Fruit fly (Drosophila melanogaster) whole organism, embryonic: ENCODE measurements around the gene CG3277.

Experiments
- Atf-2 ChIP-seq: fragments of 200-800 bp; sonication (Bioruptor generic); optimal IDR thresholded peaks from 2 replicates; lab custom pipeline; 2016; ENCODE audit warnings: missing biosample characterization, missing genetic modification characterization
- Blimp-1 ChIP-seq: fragments of 200-800 bp; sonication (Bioruptor generic); optimal IDR thresholded peaks from 3 replicates; lab custom pipeline; 2018; ENCODE audit warnings: missing biosample characterization, missing genetic modification characterization, mild to moderate bottlenecking, moderate library complexity, missing genetic modification reagents
- CG10274 ChIP-seq: fragments of 200-800 bp; sonication (Bioruptor generic); optimal IDR thresholded peaks from 3 replicates; lab custom pipeline; 2017; ENCODE audit warnings: missing biosample characterization, mild to moderate bottlenecking, missing genetic modification characterization
- CG11085 ChIP-seq: fragments of 200-800 bp; sonication (Bioruptor generic); IDR thresholded peaks from 2 replicates; pipeline ENCODE4 v1.3.6; 2022; ENCODE audit warnings: missing biosample characterization, missing genetic modification characterization
- CG11398 ChIP-seq: fragments of 200-800 bp; sonication (Bioruptor generic); optimal IDR thresholded peaks from 2 replicates; lab custom pipeline; 2016; ENCODE audit warnings: missing biosample characterization, missing genetic modification characterization
- CG1233 ChIP-seq: fragments of 200-800 bp; sonication (Bioruptor generic); optimal IDR thresholded peaks from 4 replicates; lab custom pipeline; 2018; ENCODE audit warnings: missing biosample characterization, mild to moderate bottlenecking, missing genetic modification characterization
- CG12659 ChIP-seq: fragments of 200-800 bp; sonication (Bioruptor generic); optimal IDR thresholded peaks from 3 replicates; lab custom pipeline; 2017; ENCODE audit warnings: mild to moderate bottlenecking, missing biosample characterization, missing genetic modification reagents, missing genetic modification characterization
- CG13624 ChIP-seq: fragments of 200-800 bp; sonication (Bioruptor generic); optimal IDR thresholded peaks from 2 replicates; lab custom pipeline; 2016; ENCODE audit warnings: missing biosample characterization, missing genetic modification characterization
- CG14667 ChIP-seq: fragments of 200-800 bp; sonication (Bioruptor generic); IDR thresholded peaks from 2 replicates; pipeline ENCODE4 v1.3.6; 2022; ENCODE audit warnings: missing biosample characterization, missing genetic modification characterization
- CG14710 ChIP-seq: fragments of 200-800 bp; sonication (Bioruptor generic); optimal IDR thresholded peaks from 3 replicates; lab custom pipeline; 2019; ENCODE audit warnings: missing biosample characterization, mild to moderate bottlenecking, missing genetic modification characterization, moderate library complexity
- CG15011 ChIP-seq: fragments of 200-800 bp; sonication (Bioruptor generic); optimal IDR thresholded peaks from 3 replicates; lab custom pipeline; 2018; ENCODE audit warnings: missing biosample characterization, mild to moderate bottlenecking, missing genetic modification characterization
- CG1529 ChIP-seq: fragments of 200-800 bp; sonication (Bioruptor generic); optimal IDR thresholded peaks from 3 replicates; lab custom pipeline; 2018; ENCODE audit warnings: missing biosample characterization, missing genetic modification characterization
- CG16779 ChIP-seq: fragments of 200-800 bp; sonication (Bioruptor generic); IDR thresholded peaks from 2 replicates; pipeline ENCODE4 v1.3.6; 2022; ENCODE audit warnings: missing biosample characterization, missing genetic modification characterization
- CG1792 ChIP-seq: fragments of 200-800 bp; sonication (Bioruptor generic); optimal IDR thresholded peaks from 2 replicates; lab custom pipeline; 2016; ENCODE audit warnings: missing biosample characterization, missing genetic modification characterization
- CG30020 ChIP-seq: fragments of 200-800 bp; optimal IDR thresholded peaks from 2 replicates; lab custom pipeline; 2019; ENCODE audit warnings: missing biosample characterization, mild to moderate bottlenecking, missing genetic modification characterization, moderate library complexity
- CG32532 ChIP-seq: fragments of 200-800 bp; sonication (Bioruptor generic); IDR thresholded peaks from 2 replicates; pipeline ENCODE4 v1.3.6; 2022; ENCODE audit warnings: missing biosample characterization, missing genetic modification characterization
- CG4424 ChIP-seq: fragments of 200-800 bp; sonication (Bioruptor generic); optimal IDR thresholded peaks from 3 replicates; lab custom pipeline; 2016; ENCODE audit warnings: missing biosample characterization, missing genetic modification characterization
- CG4617 ChIP-seq: fragments of 200-800 bp; sonication (Bioruptor generic); optimal IDR thresholded peaks from 3 replicates; lab custom pipeline; 2016; ENCODE audit warnings: missing biosample characterization, missing genetic modification characterization, borderline replicate concordance
- CG5180 ChIP-seq: fragments of 200-800 bp; sonication (Bioruptor generic); optimal IDR thresholded peaks from 3 replicates; lab custom pipeline; 2017; ENCODE audit warnings: missing biosample characterization, missing genetic modification characterization, mild to moderate bottlenecking, moderate library complexity, missing genetic modification reagents
- CG7357 ChIP-seq: fragments of 200-800 bp; sonication (Bioruptor generic); IDR thresholded peaks from 3 replicates; pipeline ENCODE4 v1.3.6; 2022; ENCODE audit warnings: missing biosample characterization, missing genetic modification characterization
- CG7556 ChIP-seq: fragments of 200-800 bp; sonication (Bioruptor generic); optimal IDR thresholded peaks from 2 replicates; lab custom pipeline; 2017; ENCODE audit warnings: missing biosample characterization, mild to moderate bottlenecking, missing genetic modification characterization
- CG7987 ChIP-seq: fragments of 200-800 bp; sonication (Bioruptor generic); optimal IDR thresholded peaks from 2 replicates; lab custom pipeline; 2018; ENCODE audit warnings: missing biosample characterization, mild to moderate bottlenecking, missing genetic modification characterization, moderate library complexity
- CG8359 ChIP-seq: fragments of 200-800 bp; sonication (Bioruptor generic); optimal IDR thresholded peaks from 2 replicates; lab custom pipeline; 2017; ENCODE audit warnings: missing biosample characterization, mild to moderate bottlenecking, missing genetic modification characterization, borderline replicate concordance
- CG9727 ChIP-seq: fragments of 200-800 bp; sonication (Bioruptor generic); optimal IDR thresholded peaks from 3 replicates; lab custom pipeline; 2017; ENCODE audit warnings: missing biosample characterization, mild to moderate bottlenecking, missing genetic modification characterization
- Doc2 ChIP-seq: fragments of 200-800 bp; sonication (Bioruptor generic); IDR thresholded peaks from 2 replicates; pipeline ENCODE4 v1.3.6; 2022; ENCODE audit warnings: missing biosample characterization, missing genetic modification characterization
- GATAe ChIP-seq: fragments of 200-800 bp; sonication (Bioruptor generic); conservative IDR thresholded peaks from 2 replicates; pipeline ENCODE4 v1.3.6; 2022; ENCODE audit warnings: missing biosample characterization, missing genetic modification characterization
- Hey ChIP-seq: fragments of 200-800 bp; sonication (Bioruptor generic); optimal IDR thresholded peaks from 3 replicates; lab custom pipeline; 2018; ENCODE audit warnings: missing biosample characterization, mild to moderate bottlenecking, missing genetic modification characterization
- Hr3 ChIP-seq: fragments of 200-800 bp; sonication (Bioruptor generic); optimal IDR thresholded peaks from 3 replicates; lab custom pipeline; 2016; ENCODE audit warnings: missing biosample characterization, missing genetic modification characterization
- Hsf ChIP-seq: fragments of 200-800 bp; sonication (Bioruptor generic); optimal IDR thresholded peaks from 3 replicates; lab custom pipeline; 2016; ENCODE audit warnings: missing biosample characterization, missing genetic modification characterization
- Jarid2 ChIP-seq: fragments of 200-800 bp; sonication (Bioruptor generic); optimal IDR thresholded peaks from 3 replicates; lab custom pipeline; 2017; ENCODE audit warnings: mild to moderate bottlenecking, missing biosample characterization, missing genetic modification reagents, missing genetic modification characterization
- Lpt ChIP-seq: fragments of >200 bp; optimal IDR thresholded peaks from 2 replicates; lab custom pipeline; 2018; ENCODE audit warnings: missing biosample characterization, missing genetic modification characterization
- Med ChIP-seq: fragments of 200-800 bp; sonication (Bioruptor generic); peaks from one replicate; lab custom pipeline; 2016; ENCODE audit warnings: missing biosample characterization, missing genetic modification characterization, mild to moderate bottlenecking, inconsistent platforms, moderate library complexity
- Pdp1 ChIP-seq, 2 experiments: fragments of 200-800 bp; sonication (Bioruptor generic); optimal IDR thresholded peaks; 3 replicates each; lab custom pipeline; 2016; ENCODE audit warnings: missing biosample characterization in 2 of 2, missing genetic modification characterization in 2 of 2, mild to moderate bottlenecking in 1 of 2, moderate library complexity in 1 of 2
- Ptx1 ChIP-seq: fragments of 200-800 bp; sonication (Bioruptor generic); IDR thresholded peaks from 2 replicates; pipeline ENCODE4 v1.3.6; 2022; ENCODE audit warnings: missing biosample characterization, missing genetic modification characterization
- TFAM ChIP-seq: fragments of 200-800 bp; sonication (Bioruptor generic); optimal IDR thresholded peaks from 2 replicates; lab custom pipeline; 2017; ENCODE audit warnings: missing biosample characterization, missing genetic modification characterization, inconsistent platforms
- Xbp1 ChIP-seq: fragments of 200-800 bp; sonication (Bioruptor generic); optimal IDR thresholded peaks from 3 replicates; lab custom pipeline; 2016; ENCODE audit warnings: missing biosample characterization, mild to moderate bottlenecking, missing genetic modification characterization
- crc ChIP-seq: fragments of 200-800 bp; sonication (Bioruptor generic); optimal IDR thresholded peaks from 2 replicates; lab custom pipeline; 2016; ENCODE audit warnings: missing biosample characterization, missing genetic modification characterization
- dm ChIP-seq: fragments of 200-800 bp; sonication (Bioruptor generic); optimal IDR thresholded peaks from 3 replicates; lab custom pipeline; 2016; ENCODE audit warnings: missing biosample characterization, missing genetic modification characterization
- ewg ChIP-seq: fragments of 200-800 bp; sonication (Bioruptor generic); optimal IDR thresholded peaks from 3 replicates; lab custom pipeline; 2017; ENCODE audit warnings: mild to moderate bottlenecking, missing biosample characterization, missing genetic modification reagents, missing genetic modification characterization
- gro ChIP-seq: fragments of 200-800 bp; sonication (Bioruptor generic); optimal IDR thresholded peaks from 2 replicates; lab custom pipeline; 2016; ENCODE audit warnings: missing biosample characterization, missing genetic modification characterization
- gsb ChIP-seq: fragments of 200-800 bp; sonication (Bioruptor generic); IDR thresholded peaks from 2 replicates; pipeline ENCODE4 v1.3.6; 2022; ENCODE audit warnings: missing biosample characterization, missing genetic modification characterization
- ken ChIP-seq: fragments of 200-800 bp; sonication (Bioruptor generic); IDR thresholded peaks from 3 replicates; pipeline ENCODE4 v1.3.6; 2022; ENCODE audit warnings: missing biosample characterization, missing genetic modification characterization
- lmd ChIP-seq: fragments of 200-800 bp; sonication (Bioruptor generic); IDR thresholded peaks from 2 replicates; pipeline ENCODE4 v1.3.6; 2022; ENCODE audit warnings: missing biosample characterization, missing genetic modification characterization
- mirr ChIP-seq: fragments of 200-800 bp; sonication (Bioruptor generic); optimal IDR thresholded peaks from 3 replicates; lab custom pipeline; 2018; ENCODE audit warnings: missing biosample characterization, mild to moderate bottlenecking, missing genetic modification characterization
- pb ChIP-seq: fragments of 200-800 bp; sonication (Bioruptor generic); optimal IDR thresholded peaks from 3 replicates; lab custom pipeline; 2016; ENCODE audit warnings: missing biosample characterization, missing genetic modification characterization
- row ChIP-seq: fragments of 200-800 bp; sonication (Bioruptor generic); IDR thresholded peaks from 3 replicates; pipeline ENCODE4 v1.3.6; 2022; ENCODE audit warnings: missing biosample characterization, missing genetic modification characterization
- tin ChIP-seq: fragments of 200-800 bp; sonication (Bioruptor generic); optimal IDR thresholded peaks from 3 replicates; lab custom pipeline; 2016; ENCODE audit warnings: missing biosample characterization, missing genetic modification characterization
- tup ChIP-seq: fragments of 200-800 bp; sonication (Bioruptor generic); optimal IDR thresholded peaks from 2 replicates; lab custom pipeline; 2016; ENCODE audit warnings: missing biosample characterization, mild to moderate bottlenecking, missing genetic modification characterization, moderate library complexity
- twi ChIP-seq: fragments of 200-800 bp; optimal IDR thresholded peaks from 2 replicates; lab custom pipeline; 2019; ENCODE audit warnings: missing biosample characterization, mild to moderate bottlenecking, missing genetic modification characterization, moderate library complexity
- yki ChIP-seq: fragments of >200 bp; optimal IDR thresholded peaks from 3 replicates; lab custom pipeline; 2018

CG3277 gene

DNA sequence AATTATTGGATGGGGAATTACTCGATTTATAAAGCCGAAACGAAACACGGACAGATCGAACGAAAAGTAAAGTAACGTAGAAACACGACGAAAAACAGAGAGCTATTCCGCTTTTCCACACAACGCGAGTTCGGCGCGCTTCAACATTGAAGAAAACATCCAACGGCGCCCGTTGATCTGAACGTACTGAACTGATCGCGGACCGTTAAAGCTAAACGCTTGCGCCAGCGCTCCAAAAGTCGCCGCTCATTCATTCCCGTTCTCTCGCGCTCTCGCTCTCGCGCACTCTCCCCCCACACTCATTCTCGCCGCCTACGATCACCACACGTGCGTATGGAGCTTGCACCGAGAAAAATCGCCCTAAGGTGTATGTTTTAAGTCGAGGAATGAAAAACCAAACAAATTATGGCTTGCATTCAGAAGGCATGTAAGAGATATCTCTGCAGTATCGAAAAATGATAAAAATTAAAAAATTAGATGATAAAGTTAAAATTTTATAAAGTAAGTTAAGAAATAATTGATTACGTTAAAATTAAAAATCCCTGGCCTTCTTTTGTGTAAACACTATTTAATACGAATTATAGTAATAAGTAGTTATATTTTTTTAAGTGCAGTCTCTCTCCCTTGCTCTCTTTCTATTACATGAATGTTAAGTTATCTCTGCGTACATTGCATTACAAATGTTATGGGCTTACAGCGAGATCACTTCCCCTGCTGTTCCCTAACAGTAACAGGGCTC, 50.9 kb downstream of the CG3277 start, which contains the start of gene E23 (continued):
- TF ChIP-seq Med (GFP tag; lab: Kevin White, UChicago) (peak; percentile 98), CG11085 (GFP tag; lab: Robert Waterston, UW) (peak; percentile 95), Xbp1 (GFP tag; lab: Kevin White, UChicago) (peak; percentile 99), ewg (peak; percentile 98), CG8359 (GFP tag; lab: Kevin White, UChicago) (peak; percentile 93), CG1792 (GFP tag; lab: Kevin White, UChicago) (peak; percentile 86), CG13624 (GFP tag; lab: Kevin White, UChicago) (peak; percentile 91), CG32532 (GFP tag; lab: Robert Waterston, UW) (peak; percentile 98), dm (GFP tag; lab: Kevin White, UChicago) (peak; percentile 91), CG7556 (GFP tag; lab: Kevin White, UChicago) (peak; percentile 100), CG12659 (GFP tag; lab: Kevin White, UChicago) (peak; percentile 99), twi (tag; lab: Kevin White, UChicago) (peak; percentile 98), Ptx1 (GFP tag; lab: Robert Waterston, UW) (peak; percentile 99), CG14667 (GFP tag; lab: Robert Waterston, UW) (peak; percentile 97), mirr (GFP tag; lab: Kevin White, UChicago) (peak; percentile 90), CG1233 (GFP tag; lab: Kevin White, UChicago) (peak; percentile 98), crc (GFP tag; lab: Kevin White, UChicago) (peak; percentile 82), CG30020 (peak; percentile 92), CG11398 (peak; percentile 79), CG4617 (GFP tag; lab: Kevin White, UChicago) (peak; percentile 95), CG5180 (peak; percentile 93), Hey (peak; percentile 88), lmd (peak; percentile 99), CG1529 (GFP tag; lab: Kevin White, UChicago) (peak; percentile 99), row (GFP tag; lab: Robert Waterston, UW) (peak; percentile 99), CG4424 (GFP tag; lab: Kevin White, UChicago) (peak; percentile 99), tup (GFP tag; lab: Kevin White, UChicago) (peak; percentile 93), yki (lab: Kevin White, UChicago) (no peak), Hr3 (GFP tag; lab: Kevin White, UChicago) (peak; percentile 99), CG7357 (GFP tag; lab: Robert Waterston, UW) (peak; percentile 95), Jarid2 (GFP tag; lab: Kevin White, UChicago) (peak; percentile 97), Hsf (GFP tag; lab: Kevin White, UChicago) (peak; percentile 98), ken (peak; percentile 97), gsb (peak; percentile 97), gro (GFP tag; lab: Kevin White, UChicago) (peak; percentile 90), CG9727 (GFP tag; lab: Kevin White, UChicago) (peak; percentile 99), CG10274 (GFP tag; lab: Kevin White, UChicago) (peak; percentile 89), tin (GFP tag; lab: Kevin White, UChicago) (peak; percentile 99), Pdp1 (GFP tag; optimal IDR thresholded peaks at IDR 0.05; lab: Kevin White, UChicago) (peak; percentile 93 to 96), Doc2 (no peak; the same call in none of the 2 replicates), CG14710 (tag; lab: Kevin White, UChicago) (peak; percentile 98), Atf-2 (GFP tag; lab: Kevin White, UChicago) (peak; percentile 95), Lpt (no peak), TFAM (GFP tag; lab: Kevin White, UChicago) (peak; percentile 90), CG15011 (GFP tag; lab: Kevin White, UChicago) (peak; percentile 97), CG16779 (GFP tag; lab: Robert Waterston, UW) (peak; percentile 94), GATAe (peak; percentile 94), CG7987 (GFP tag; lab: Kevin White, UChicago) (peak; percentile 97), pb (GFP tag; lab: Kevin White, UChicago) (peak; percentile 84), Blimp-1 (GFP tag; lab: Kevin White, UChicago) (peak; percentile 98)
